Fruit fly (Drosophila melanogaster) whole organism, embryonic: ENCODE results near the gene Mco4.

Experiments
- CG6791 ChIP-seq: fragments of 200-800 bp; sonication (Bioruptor generic); IDR thresholded peaks from 3 replicates; pipeline ENCODE4 v1.3.6; 2022; ENCODE audit warnings: missing biosample characterization, missing genetic modification characterization; ENCODE audit not compliant: partially characterized antibody
- CG7556 ChIP-seq: fragments of 200-800 bp; sonication (Bioruptor generic); optimal IDR thresholded peaks from 2 replicates; lab custom pipeline; 2017; ENCODE audit warnings: missing biosample characterization, mild to moderate bottlenecking, missing genetic modification characterization
- D19A ChIP-seq: fragments of 200-800 bp; optimal IDR thresholded peaks from 3 replicates; lab custom pipeline; 2019; ENCODE audit warnings: missing biosample characterization, mild to moderate bottlenecking, missing genetic modification characterization, moderate library complexity
- Gsc ChIP-seq: fragments of 200-800 bp; sonication (Bioruptor generic); IDR thresholded peaks from 2 replicates; pipeline ENCODE4 v1.3.6; 2022; ENCODE audit warnings: missing biosample characterization, missing genetic modification characterization
- Meics ChIP-seq: fragments of 200-800 bp; sonication (Bioruptor generic); optimal IDR thresholded peaks from 2 replicates; lab custom pipeline; 2017; ENCODE audit warnings: missing biosample characterization, mild to moderate bottlenecking, missing genetic modification characterization

DNA sequence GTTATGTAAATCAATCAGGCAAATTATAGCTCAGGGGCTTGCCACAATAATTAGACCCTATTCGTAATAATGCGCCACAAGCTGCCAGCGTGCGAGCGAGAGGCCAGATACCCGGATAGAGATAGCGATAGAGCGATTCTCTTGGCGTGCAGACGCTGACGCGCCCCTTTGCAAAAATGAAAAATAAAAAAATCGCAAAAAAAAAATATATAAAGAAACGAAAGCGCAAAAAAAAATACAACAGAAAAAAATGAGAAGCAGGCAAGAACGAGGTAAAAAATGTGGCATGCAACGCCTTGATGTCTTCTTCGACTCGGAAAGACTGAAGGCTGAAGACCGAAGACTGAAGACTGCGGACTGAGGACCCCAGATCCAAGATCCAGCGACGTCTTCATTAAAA, 49.6 kb downstream of the Mco4 start:
- TF ChIP-seq Gsc (GFP tag; lab: Robert Waterston, UW) (no peak), CG6791 (no peak), D19A (tag; lab: Kevin White, UChicago) (no peak), CG7556 (GFP tag; lab: Kevin White, UChicago) (no peak), Meics (GFP tag; lab: Kevin White, UChicago) (no peak)
